Comparison of ENCODE assay signal across 1 worm cellular context in the genomic region with DNA sequence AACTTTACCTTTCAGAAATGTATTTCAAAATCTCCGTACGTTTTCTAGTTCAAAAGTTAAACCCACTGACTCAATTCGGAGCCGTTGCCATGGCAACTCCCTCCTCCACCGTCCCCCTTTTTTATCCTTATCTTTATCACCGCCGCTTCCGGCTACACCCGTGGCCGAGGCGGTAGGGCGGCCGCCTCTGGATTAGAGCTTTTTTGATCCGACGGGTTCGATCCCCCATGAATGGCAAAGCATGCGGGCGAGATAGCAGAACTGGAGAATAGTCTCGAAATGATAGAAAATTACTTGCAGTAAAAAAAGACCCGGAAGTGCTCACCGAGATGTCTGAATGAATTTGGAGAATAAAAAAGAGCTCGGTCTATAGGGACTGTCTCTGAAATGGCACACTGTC.
TF ChIP-seq lines count a peak whose summit lies in the region.

No protein-coding gene starts in this region.

TF ChIP-seq in whole organism, young adult, 124 proteins besides CTCF, POLR2A, EP300 and RAD21 (continued from another document):
- TF ChIP-seq ztf-18 (tag; optimal IDR thresholded peaks at IDR 0.05; lab: Kevin White, UChicago) = peak; percentile 30
- no peak for TF ChIP-seq tbx-9 (tag; optimal IDR thresholded peaks at IDR 0.05; lab: Kevin White, UChicago; ENCODE audit: borderline replicate concordance)
- no peak for TF ChIP-seq efl-1 (GFP tag; optimal IDR thresholded peaks at IDR 0.05; lab: Kevin White, UChicago)
- no peak for TF ChIP-seq B0019.2 (GFP tag; conservative IDR thresholded peaks at IDR 0.05; lab: Robert Waterston, UW)
